Worm (Caenorhabditis elegans) whole organism, L1 larva: ENCODE results near the gene C15H11.13.

ENCODE experiments used
- F16B12.6 ChIP-seq: fragments of 150-350 bp; optimal IDR thresholded peaks from 2 replicates; lab custom pipeline; 2014; ENCODE audit warnings: missing biosample characterization, missing genetic modification characterization
- aly-2 ChIP-seq: fragments of 150-350 bp; optimal IDR thresholded peaks from 2 replicates; lab custom pipeline; 2014; ENCODE audit warnings: missing biosample characterization, missing genetic modification characterization
- nhr-11 ChIP-seq: fragments of 150-350 bp; optimal IDR thresholded peaks from 2 replicates; lab custom pipeline; 2014; ENCODE audit warnings: missing biosample characterization, missing genetic modification characterization
- nhr-12 ChIP-seq: sonication (generic microtip); optimal IDR thresholded peaks from 2 replicates; lab custom pipeline; 2017; ENCODE audit warnings: missing biosample characterization, missing genetic modification characterization
- skn-1 ChIP-seq: fragments of 150-350 bp; optimal IDR thresholded peaks from 2 replicates; lab custom pipeline; 2014; ENCODE audit warnings: missing biosample characterization, missing genetic modification characterization
- sup-37 ChIP-seq: fragments of 200-800 bp; sonication (Bioruptor generic); optimal IDR thresholded peaks from 2 replicates; lab custom pipeline; 2018; ENCODE audit warnings: mild to moderate bottlenecking, missing genetic modification characterization, missing compliant biosample characterization
- vab-15 ChIP-seq: sonication (generic microtip); optimal IDR thresholded peaks from 2 replicates; lab custom pipeline; 2017; ENCODE audit warnings: missing genotype, mild to moderate bottlenecking, missing genetic modification characterization, missing compliant biosample characterization

DNA sequence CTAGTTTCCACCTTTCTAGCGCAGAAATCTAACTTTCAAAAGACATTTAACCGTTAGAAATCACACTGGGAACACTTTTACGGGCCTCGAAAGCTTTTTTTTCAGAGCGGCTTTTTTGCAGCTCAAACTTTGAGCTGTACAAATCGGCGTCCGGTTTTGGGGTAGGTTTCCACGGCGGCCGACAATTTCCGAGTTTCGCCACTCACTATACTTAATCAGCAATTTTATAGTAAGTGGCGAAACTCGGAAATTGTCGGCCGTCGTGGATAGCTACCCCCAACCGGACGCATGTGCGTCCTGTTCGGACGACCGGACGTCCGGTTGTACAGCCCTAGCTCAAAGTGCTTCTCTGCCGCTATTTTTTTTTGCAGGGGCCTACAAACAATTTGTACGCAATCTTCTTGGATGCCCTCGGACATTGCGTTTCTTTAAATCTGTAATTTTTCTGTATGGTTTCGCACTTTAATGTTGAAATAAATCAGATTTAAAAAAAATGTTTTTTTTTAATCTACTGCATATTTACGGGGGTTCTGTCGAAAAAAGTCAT is 1.4 kb downstream of the C15H11.13 start:
- TF ChIP-seq nhr-11 (tag; lab: Kevin White, UChicago) = no peak
- TF ChIP-seq vab-15 = no peak
- no peak for TF ChIP-seq skn-1 (tag; lab: Kevin White, UChicago)
- TF ChIP-seq aly-2 (tag; lab: Kevin White, UChicago) = no peak
- no peak for TF ChIP-seq nhr-12 (tag; lab: Kevin White, UChicago)
- TF ChIP-seq F16B12.6 (tag; lab: Kevin White, UChicago) = no peak
- no peak for TF ChIP-seq sup-37
